Fruit fly (Drosophila melanogaster) whole organism, pupa: ENCODE measurements around the gene CG14227.

ENCODE experiments used
- CG10348 ChIP-seq: fragments of 200-800 bp; sonication (Bioruptor generic); IDR thresholded peaks from 2 replicates; pipeline ENCODE4 v1.3.6; 2022; ENCODE audit warnings: missing biosample characterization, missing genetic modification characterization
- Ets98B ChIP-seq: fragments of 200-800 bp; sonication (Bioruptor generic); IDR thresholded peaks from 2 replicates; pipeline ENCODE4 v1.3.6; 2022; ENCODE audit warnings: missing biosample characterization, missing genetic modification characterization

DNA sequence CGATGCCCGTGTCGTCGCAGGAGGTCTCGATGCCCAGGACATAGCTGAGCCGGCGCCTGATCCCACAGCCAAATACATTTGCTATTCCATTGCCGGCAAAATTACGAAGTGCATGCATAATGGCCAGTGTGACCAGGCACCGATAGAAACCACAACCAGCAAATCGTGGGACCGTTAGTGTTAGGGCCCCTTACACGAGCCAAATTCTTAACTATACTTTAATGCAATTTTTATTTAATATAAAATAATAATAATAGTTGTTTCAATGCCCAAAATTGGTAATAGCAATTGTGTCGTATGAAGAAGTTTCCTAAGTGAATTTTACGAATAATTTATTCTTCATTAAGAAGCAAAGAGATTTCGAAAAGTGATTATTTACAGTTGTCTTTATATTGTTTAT, 12.9 kb upstream of the CG14227 start, which contains the start of gene Tcs4:
- no peak for TF ChIP-seq CG10348 (GFP tag; lab: Robert Waterston, UW)
- peak; percentile 34; the same call in 1 of the 2 replicates for TF ChIP-seq Ets98B
